Worm (Caenorhabditis elegans): Measurements from ENCODE around the gene lelo-2.

ce11 chrIII:1419700-1420356 is 7.2 kb downstream of the lelo-2 start:
- TF ChIP-seq bed-3 (GFP tag; optimal IDR thresholded peaks at IDR 0.05) (no peak), elt-3 (tag; optimal IDR thresholded peaks at IDR 0.05) (no peak), nhr-237 (tag; optimal IDR thresholded peaks at IDR 0.05) (no peak)

Measured in whole organism, mixed stage, embryonic.